Fruit fly (Drosophila melanogaster) S2 (cell line): ENCODE measurements around the gene CG14088.

Source experiments
- CG8478 ChIP-seq: fragments of >200 bp; optimal IDR thresholded peaks from 2 replicates; lab custom pipeline; 2018
- CTCF ChIP-seq, 2 experiments: fragments of >200 bp; optimal IDR thresholded peaks; 2 replicates each; lab custom pipeline; 2018

Gene CG14088

dm6 chr3L:19268720-19269401, 1.6 kb downstream of the CG14088 start, which contains the start of the genes Aldh7A1 and CG14085:
TSS of gene Aldh7A1 (minus strand) at chr3L:19268913.
TSS of gene CG14085 (plus strand) at chr3L:19269351.
- no peak for TF ChIP-seq CG8478 (lab: Kevin White, UChicago)
- TF ChIP-seq CTCF (optimal IDR thresholded peaks at IDR 0.05; lab: Kevin White, UChicago), result no peak

dm6 chr3L:19265761-19266160, 4.7 kb downstream of the CG14088 start, which contains the start of gene CG45081:
TSS of gene CG45081 (plus strand) at chr3L:19266061.
- TF ChIP-seq CG8478 (lab: Kevin White, UChicago) (no peak), CTCF (optimal IDR thresholded peaks at IDR 0.05; lab: Kevin White, UChicago) (no peak)

- TF ChIP-seq CTCF (optimal IDR thresholded peaks at IDR 0.05; lab: Kevin White, UChicago) (peak in 1 of 2 experiments; percentile 1), CG8478 (lab: Kevin White, UChicago) (no peak)
Measured at dm6 chr3L:19264141-19264487, 6.3 kb downstream of the CG14088 start, which contains the start of gene Max. TSS of gene Max (minus strand) at chr3L:19264184.

- no peak for TF ChIP-seq CG8478 (lab: Kevin White, UChicago)
- no peak for TF ChIP-seq CTCF (optimal IDR thresholded peaks at IDR 0.05; lab: Kevin White, UChicago)
Measured at dm6 chr3L:19263480-19264140, 6.8 kb downstream of the CG14088 start, which contains the start of the genes CG42374 and Mettl5. TSS of gene CG42374 (plus strand) at chr3L:19263766. TSS of gene Mettl5 (plus strand) at chr3L:19263766.

- no peak for TF ChIP-seq CG8478 (lab: Kevin White, UChicago)
- TF ChIP-seq CTCF (optimal IDR thresholded peaks at IDR 0.05; lab: Kevin White, UChicago), result no peak
Measured at dm6 chr3L:19261720-19262119, 8.7 kb downstream of the CG14088 start.

dm6 chr3L:19261213-19261612, 9.2 kb downstream of the CG14088 start, which contains the start of gene Bet1:
TSS of gene Bet1 (plus strand) at chr3L:19261394.
- TF ChIP-seq CG8478 (lab: Kevin White, UChicago) (no peak), CTCF (optimal IDR thresholded peaks at IDR 0.05; lab: Kevin White, UChicago) (no peak)

- TF ChIP-seq CG8478 (lab: Kevin White, UChicago) (no peak), CTCF (optimal IDR thresholded peaks at IDR 0.05; lab: Kevin White, UChicago) (no peak)
Measured at dm6 chr3L:19260278-19260803, 10.1 kb downstream of the CG14088 start, which contains the start of gene nes. TSS of gene nes (minus strand) at chr3L:19260679.

- TF ChIP-seq CG8478 (lab: Kevin White, UChicago), result no peak
- no peak for TF ChIP-seq CTCF (optimal IDR thresholded peaks at IDR 0.05; lab: Kevin White, UChicago)
Measured at dm6 chr3L:19258199-19258598, 12.2 kb downstream of the CG14088 start.

dm6 chr3L:19254715-19255428, 15.6 kb downstream of the CG14088 start, which contains the start of the genes mRpL21 and rept:
TSS of gene mRpL21 (minus strand) at chr3L:19255061.
TSS of gene rept (plus strand) at chr3L:19255340.
- TF ChIP-seq CG8478 (lab: Kevin White, UChicago), result no peak
- TF ChIP-seq CTCF (optimal IDR thresholded peaks at IDR 0.05; lab: Kevin White, UChicago), result peak in 1 of 2 experiments; percentile 25

dm6 chr3L:19251643-19252042, 18.8 kb downstream of the CG14088 start:
- TF ChIP-seq CTCF (optimal IDR thresholded peaks at IDR 0.05; lab: Kevin White, UChicago) (no peak), CG8478 (lab: Kevin White, UChicago) (no peak)

- TF ChIP-seq CTCF (optimal IDR thresholded peaks at IDR 0.05; lab: Kevin White, UChicago), result no peak
- TF ChIP-seq CG8478 (lab: Kevin White, UChicago), result no peak
Measured at dm6 chr3L:19237780-19238179, 32.7 kb downstream of the CG14088 start.

dm6 chr3L:19236554-19236953, 33.9 kb downstream of the CG14088 start:
- TF ChIP-seq CG8478 (lab: Kevin White, UChicago) (no peak), CTCF (optimal IDR thresholded peaks at IDR 0.05; lab: Kevin White, UChicago) (no peak)

dm6 chr3L:19236060-19236459, 34.4 kb downstream of the CG14088 start, which contains the start of gene CG33647:
TSS of gene CG33647 (plus strand) at chr3L:19236360.
- TF ChIP-seq CTCF (optimal IDR thresholded peaks at IDR 0.05; lab: Kevin White, UChicago), result no peak
- TF ChIP-seq CG8478 (lab: Kevin White, UChicago), result no peak
